Worm (Caenorhabditis elegans) whole organism, L2 larva: Measurements from ENCODE around the gene F13H8.11.

Experiments used
- aly-2 ChIP-seq: fragments of 150-350 bp; optimal IDR thresholded peaks from 2 replicates; lab custom pipeline; 2014; ENCODE audit warnings: missing biosample characterization, missing genetic modification characterization
- ama-1 ChIP-seq: fragments of 150-350 bp; optimal IDR thresholded peaks from 2 replicates; lab custom pipeline; 2018; ENCODE audit warnings: inconsistent platforms
- blmp-1 ChIP-seq: sonication (generic microtip); optimal IDR thresholded peaks from 2 replicates; lab custom pipeline; 2017; ENCODE audit warnings: missing genetic modification characterization, mild to moderate bottlenecking, missing compliant biosample characterization, antibody characterized with exemption, moderate library complexity; ENCODE audit not compliant: insufficient read depth
- mdl-1 ChIP-seq, 2 experiments: fragments of 150-350 bp in 1 of 2; sonication (generic microtip) in 1 of 2; optimal IDR thresholded peaks; 2 replicates each; lab custom pipeline; 2017; ENCODE audit warnings: missing biosample characterization in 2 of 2, missing genetic modification characterization in 2 of 2
- nhr-21 ChIP-seq: fragments of 150-350 bp; optimal IDR thresholded peaks from 2 replicates; lab custom pipeline; 2014; ENCODE audit warnings: missing biosample characterization, missing genetic modification characterization
- unc-62 ChIP-seq: fragments of 150-350 bp; optimal IDR thresholded peaks from 2 replicates; lab custom pipeline; 2014; ENCODE audit warnings: missing biosample characterization, missing genetic modification reagents, missing genetic modification characterization

DNA sequence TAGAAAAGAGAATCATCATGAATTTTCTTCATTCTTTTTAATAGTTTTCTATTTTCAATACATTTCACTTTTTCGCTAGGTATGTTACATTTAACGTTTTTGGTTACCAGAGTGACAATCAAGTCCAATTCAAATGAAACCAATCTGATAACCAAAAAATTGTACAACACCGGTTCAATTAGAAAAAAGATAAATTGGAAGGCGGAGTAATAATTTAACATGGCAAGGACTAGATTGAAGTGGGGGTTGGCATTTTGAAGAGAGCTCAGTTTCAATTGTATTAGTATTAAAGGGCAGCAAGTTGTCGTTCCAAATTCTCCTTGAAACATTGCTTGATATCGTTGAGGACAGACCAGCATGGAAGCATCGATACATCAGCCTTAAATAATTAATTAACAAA lies 7.1 kb downstream of the F13H8.11 start:
- no peak for TF ChIP-seq unc-62 (GFP tag; lab: Kevin White, UChicago)
- no peak for TF ChIP-seq mdl-1 (tag; optimal IDR thresholded peaks at IDR 0.05; lab: Kevin White, UChicago)
- no peak for TF ChIP-seq ama-1 (lab: Kevin White, UChicago)
- no peak for TF ChIP-seq nhr-21
- TF ChIP-seq blmp-1 (tag; lab: Kevin White, UChicago), result no peak
- no peak for TF ChIP-seq aly-2 (tag; lab: Kevin White, UChicago)
